Fruit fly (Drosophila melanogaster) whole organism, embryonic: ENCODE measurements around the gene CycE.

ENCODE experiments used
- Ada2b ChIP-seq: fragments of 200-800 bp; sonication (Bioruptor generic); IDR thresholded peaks from 2 replicates; pipeline ENCODE4 v1.3.6; 2022; ENCODE audit warnings: missing biosample characterization, missing genetic modification characterization
- B-H2 ChIP-seq: fragments of 200-800 bp; sonication (Bioruptor generic); optimal IDR thresholded peaks from 2 replicates; lab custom pipeline; 2018; ENCODE audit warnings: missing biosample characterization, mild to moderate bottlenecking, missing genetic modification characterization
- Bgb ChIP-seq: fragments of 200-800 bp; sonication (Bioruptor generic); IDR thresholded peaks from 2 replicates; pipeline ENCODE4 v1.3.6; 2022; ENCODE audit warnings: missing biosample characterization, missing genetic modification characterization; ENCODE audit not compliant: partially characterized antibody
- CG10431 ChIP-seq: fragments of 200-800 bp; sonication (Bioruptor generic); optimal IDR thresholded peaks from 3 replicates; lab custom pipeline; 2018; ENCODE audit warnings: missing biosample characterization, mild to moderate bottlenecking, missing genetic modification characterization
- CG10565 ChIP-seq: fragments of 200-800 bp; sonication (Bioruptor generic); optimal IDR thresholded peaks from 3 replicates; lab custom pipeline; 2016; ENCODE audit warnings: missing biosample characterization, mild to moderate bottlenecking, missing genetic modification characterization
- CG11398 ChIP-seq: fragments of 200-800 bp; sonication (Bioruptor generic); optimal IDR thresholded peaks from 2 replicates; lab custom pipeline; 2016; ENCODE audit warnings: missing biosample characterization, missing genetic modification characterization
- CG13894 ChIP-seq: fragments of 200-800 bp; sonication (Bioruptor generic); optimal IDR thresholded peaks from 3 replicates; lab custom pipeline; 2018; ENCODE audit warnings: missing biosample characterization, mild to moderate bottlenecking, missing genetic modification characterization, moderate library complexity
- CG1529 ChIP-seq: fragments of 200-800 bp; sonication (Bioruptor generic); optimal IDR thresholded peaks from 3 replicates; lab custom pipeline; 2018; ENCODE audit warnings: missing biosample characterization, missing genetic modification characterization
- CG1603 ChIP-seq: fragments of 200-800 bp; sonication (Bioruptor generic); optimal IDR thresholded peaks from 2 replicates; lab custom pipeline; 2019; ENCODE audit warnings: missing biosample characterization, mild to moderate bottlenecking, missing genetic modification characterization, moderate library complexity
- CG33213 ChIP-seq: fragments of 200-800 bp; sonication (Bioruptor generic); optimal IDR thresholded peaks from 3 replicates; lab custom pipeline; 2016; ENCODE audit warnings: missing biosample characterization, missing genetic modification characterization
- CG3407 ChIP-seq: fragments of 200-800 bp; sonication (Bioruptor generic); optimal IDR thresholded peaks from 2 replicates; lab custom pipeline; 2018; ENCODE audit warnings: missing biosample characterization, mild to moderate bottlenecking, missing genetic modification characterization
- CG34376 ChIP-seq: fragments of 200-800 bp; sonication (Bioruptor generic); optimal IDR thresholded peaks from 2 replicates; lab custom pipeline; 2018; ENCODE audit warnings: missing biosample characterization, mild to moderate bottlenecking, missing genetic modification characterization
- CG4820 ChIP-seq: fragments of 200-800 bp; sonication (Bioruptor generic); optimal IDR thresholded peaks from 3 replicates; lab custom pipeline; 2016; ENCODE audit warnings: missing biosample characterization, missing genetic modification characterization
- CG5245 ChIP-seq: fragments of 200-800 bp; sonication (Bioruptor generic); optimal IDR thresholded peaks from 3 replicates; lab custom pipeline; 2016; ENCODE audit warnings: missing biosample characterization, missing genetic modification characterization
- CG6254 ChIP-seq: fragments of 200-800 bp; sonication (Bioruptor generic); optimal IDR thresholded peaks from 3 replicates; lab custom pipeline; 2017; ENCODE audit warnings: mild to moderate bottlenecking, missing biosample characterization, missing genetic modification reagents, missing genetic modification characterization
- CG6791 ChIP-seq: fragments of 200-800 bp; sonication (Bioruptor generic); IDR thresholded peaks from 3 replicates; pipeline ENCODE4 v1.3.6; 2022; ENCODE audit warnings: missing biosample characterization, missing genetic modification characterization; ENCODE audit not compliant: partially characterized antibody
- CoRest ChIP-seq: fragments of 200-800 bp; sonication (Bioruptor generic); optimal IDR thresholded peaks from 3 replicates; lab custom pipeline; 2018; ENCODE audit warnings: missing biosample characterization, mild to moderate bottlenecking, missing genetic modification characterization, moderate library complexity
- HLH4C ChIP-seq: fragments of 200-800 bp; sonication (Bioruptor generic); IDR thresholded peaks from 3 replicates; pipeline ENCODE4 v1.3.6; 2022; ENCODE audit warnings: missing biosample characterization, missing genetic modification characterization; ENCODE audit not compliant: partially characterized antibody
- HLHmδ ChIP-seq: fragments of 200-800 bp; sonication (Bioruptor generic); optimal IDR thresholded peaks from 2 replicates; lab custom pipeline; 2018; ENCODE audit warnings: missing biosample characterization, mild to moderate bottlenecking, missing genetic modification characterization, moderate library complexity
- Max ChIP-seq: fragments of 200-800 bp; sonication (Bioruptor generic); optimal IDR thresholded peaks from 2 replicates; lab custom pipeline; 2016; ENCODE audit warnings: missing biosample characterization, mild to moderate bottlenecking, missing genetic modification characterization
- Meics ChIP-seq: fragments of 200-800 bp; sonication (Bioruptor generic); optimal IDR thresholded peaks from 2 replicates; lab custom pipeline; 2017; ENCODE audit warnings: missing biosample characterization, mild to moderate bottlenecking, missing genetic modification characterization
- Optix ChIP-seq: fragments of 200-800 bp; sonication (Bioruptor generic); IDR thresholded peaks from 3 replicates; pipeline ENCODE4 v1.3.6; 2022; ENCODE audit warnings: missing biosample characterization, missing genetic modification characterization
- Rfx ChIP-seq: fragments of 200-800 bp; sonication (Bioruptor generic); IDR thresholded peaks from 2 replicates; pipeline ENCODE4 v1.3.6; 2022; ENCODE audit warnings: missing biosample characterization, missing genetic modification characterization
- Stat92E ChIP-seq, 3 experiments: fragments of >200 bp in 2 of 3; fragments of 200-800 bp in 1 of 3; sonication (Bioruptor generic) in 1 of 3; optimal IDR thresholded peaks; 2 replicates each; lab custom pipeline; 2017 to 2019; ENCODE audit warnings: missing biosample characterization in 3 of 3, missing genetic modification characterization in 3 of 3, mild to moderate bottlenecking in 1 of 3, moderate library complexity in 1 of 3
- amos ChIP-seq: fragments of 200-800 bp; sonication (Bioruptor generic); IDR thresholded peaks from 2 replicates; pipeline ENCODE4 v1.3.6; 2022; ENCODE audit warnings: missing biosample characterization, missing genetic modification characterization; ENCODE audit not compliant: partially characterized antibody
- bab2 ChIP-seq: fragments of 200-800 bp; sonication (Bioruptor generic); optimal IDR thresholded peaks from 2 replicates; lab custom pipeline; 2016; ENCODE audit warnings: missing biosample characterization, missing genetic modification characterization
- bigmax ChIP-seq: fragments of 200-800 bp; sonication (Bioruptor generic); optimal IDR thresholded peaks from 2 replicates; lab custom pipeline; 2018; ENCODE audit warnings: missing biosample characterization, mild to moderate bottlenecking, missing genetic modification characterization
- cad ChIP-seq: fragments of >200 bp; optimal IDR thresholded peaks from 2 replicates; lab custom pipeline; 2017; ENCODE audit warnings: missing biosample characterization, missing genetic modification characterization
- chif ChIP-seq, 2 experiments: fragments of 200-800 bp; sonication (Bioruptor generic); optimal IDR thresholded peaks; 3 replicates each; lab custom pipeline; 2016; ENCODE audit warnings: missing biosample characterization in 2 of 2, missing genetic modification characterization in 2 of 2
- crp ChIP-seq, 2 experiments: fragments of 200-800 bp; sonication (Bioruptor generic); optimal IDR thresholded peaks; 2 replicates in 1 of 2; 3 replicates in 1 of 2; lab custom pipeline; 2017; ENCODE audit warnings: missing biosample characterization in 2 of 2, missing genetic modification characterization in 2 of 2, mild to moderate bottlenecking in 1 of 2, moderate library complexity in 1 of 2
- emc ChIP-seq: fragments of 200-800 bp; sonication (Bioruptor generic); optimal IDR thresholded peaks from 2 replicates; lab custom pipeline; 2016; ENCODE audit warnings: missing biosample characterization, missing genetic modification characterization
- gt ChIP-seq: fragments of 200-800 bp; sonication (Bioruptor generic); IDR thresholded peaks from 2 replicates; pipeline ENCODE4 v1.3.6; 2022; ENCODE audit warnings: missing biosample characterization, missing genetic modification characterization
- ham ChIP-seq: fragments of 200-800 bp; sonication (Bioruptor generic); IDR thresholded peaks from 2 replicates; pipeline ENCODE4 v1.3.6; 2022; ENCODE audit warnings: missing biosample characterization, missing genetic modification characterization
- hkb ChIP-seq, 2 experiments: fragments of 200-800 bp in 1 of 2; fragments of >200 bp in 1 of 2; sonication (Bioruptor generic) in 1 of 2; IDR thresholded peaks in 1 of 2; optimal IDR thresholded peaks in 1 of 2; 2 replicates each; pipeline versions ENCODE4 v1.3.6 to Lab custom; 2017 to 2022; ENCODE audit warnings: missing biosample characterization in 1 of 2, missing genetic modification characterization in 1 of 2
- jing ChIP-seq: fragments of 200-800 bp; sonication (Bioruptor generic); optimal IDR thresholded peaks from 2 replicates; lab custom pipeline; 2018; ENCODE audit warnings: missing biosample characterization, mild to moderate bottlenecking, missing genetic modification characterization
- jumu ChIP-seq: fragments of 200-800 bp; sonication (Bioruptor generic); optimal IDR thresholded peaks from 3 replicates; lab custom pipeline; 2016; ENCODE audit warnings: missing biosample characterization, missing genetic modification characterization
- mam ChIP-seq: fragments of 200-800 bp; sonication (Bioruptor generic); optimal IDR thresholded peaks from 3 replicates; lab custom pipeline; 2016; ENCODE audit warnings: missing biosample characterization, missing genetic modification characterization
- nom ChIP-seq: fragments of 200-800 bp; sonication (Bioruptor generic); optimal IDR thresholded peaks from 2 replicates; lab custom pipeline; 2017; ENCODE audit warnings: missing biosample characterization, missing genetic modification characterization, mild to moderate bottlenecking, moderate library complexity, missing genetic modification reagents
- otp ChIP-seq: fragments of 200-800 bp; sonication (Bioruptor generic); IDR thresholded peaks from 3 replicates; pipeline ENCODE4, ENCODE4 v1.3.6; 2022; ENCODE audit warnings: missing biosample characterization, missing genetic modification characterization
- pho ChIP-seq: fragments of 200-800 bp; sonication (Bioruptor generic); optimal IDR thresholded peaks from 2 replicates; lab custom pipeline; 2016; ENCODE audit warnings: missing biosample characterization, missing genetic modification characterization
- row ChIP-seq: fragments of 200-800 bp; sonication (Bioruptor generic); IDR thresholded peaks from 3 replicates; pipeline ENCODE4 v1.3.6; 2022; ENCODE audit warnings: missing biosample characterization, missing genetic modification characterization
- seq ChIP-seq: fragments of 200-800 bp; sonication (Bioruptor generic); IDR thresholded peaks from 2 replicates; pipeline ENCODE4 v1.3.6; 2022; ENCODE audit warnings: missing biosample characterization, missing genetic modification characterization
- sqz ChIP-seq: fragments of 200-800 bp; sonication (Bioruptor generic); optimal IDR thresholded peaks from 3 replicates; lab custom pipeline; 2018; ENCODE audit warnings: missing biosample characterization, mild to moderate bottlenecking, missing genetic modification characterization
- sr ChIP-seq: fragments of 200-800 bp; sonication (Bioruptor generic); IDR thresholded peaks from 3 replicates; pipeline ENCODE4 v1.3.6; 2022; ENCODE audit warnings: missing biosample characterization, missing genetic modification characterization
- ssp ChIP-seq: fragments of 200-800 bp; sonication (Bioruptor generic); IDR thresholded peaks from 2 replicates; pipeline ENCODE4 v1.3.6; 2022; ENCODE audit warnings: missing biosample characterization, missing genetic modification characterization
- toy ChIP-seq: fragments of 200-800 bp; sonication (Bioruptor generic); IDR thresholded peaks from 2 replicates; pipeline ENCODE4 v1.3.6; 2022; ENCODE audit warnings: missing biosample characterization, missing genetic modification characterization
- tx ChIP-seq: fragments of 200-800 bp; sonication (Bioruptor generic); optimal IDR thresholded peaks from 2 replicates; lab custom pipeline; 2016; ENCODE audit warnings: missing biosample characterization, missing genetic modification characterization
- yki ChIP-seq: fragments of >200 bp; optimal IDR thresholded peaks from 3 replicates; lab custom pipeline; 2018

Gene CycE

DNA sequence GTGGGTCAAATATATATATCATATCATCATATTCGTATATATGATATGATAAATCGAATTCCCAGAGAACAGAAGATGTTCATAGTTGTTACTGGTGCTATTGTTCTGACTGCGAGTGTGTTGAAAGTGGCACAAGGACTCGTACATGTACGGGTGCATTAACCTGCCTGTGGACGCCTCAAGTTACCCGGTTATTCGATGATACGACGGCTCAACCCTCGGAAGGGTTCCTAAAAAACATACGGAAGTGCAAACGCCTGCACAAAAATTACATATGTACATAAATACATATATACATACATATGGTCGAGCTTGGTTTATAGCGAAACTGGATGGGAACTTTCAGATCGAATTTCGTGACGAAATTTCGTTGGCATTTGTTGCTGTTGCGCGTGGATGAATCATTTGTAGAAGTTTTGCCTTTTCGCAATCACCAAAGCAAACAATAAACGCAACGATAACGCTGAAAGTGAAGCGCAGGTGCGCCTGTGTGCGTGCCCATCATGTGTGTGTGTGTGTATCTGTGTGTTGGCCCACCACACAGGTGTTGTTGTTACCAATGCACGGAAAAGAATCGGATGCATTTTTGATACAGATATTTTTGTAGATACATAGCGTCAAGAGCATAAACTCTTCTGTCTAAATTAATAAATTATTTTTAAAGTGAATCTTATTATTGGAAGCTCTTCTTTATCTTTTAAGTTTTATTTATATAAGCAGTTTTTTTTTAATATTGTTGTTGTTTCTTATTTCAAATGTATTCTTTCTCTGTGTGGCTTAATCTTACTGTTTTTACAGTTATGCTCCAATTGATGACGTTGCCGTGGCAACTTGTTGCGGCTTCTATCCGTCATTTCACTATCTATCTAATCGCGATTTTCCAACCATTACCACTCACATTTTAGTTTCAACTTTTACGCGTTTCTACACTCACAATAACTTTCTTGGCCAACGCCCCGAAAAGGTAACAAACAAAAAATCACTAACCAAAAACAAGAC is 13.8 kb upstream of the CycE start (continued):
- TF ChIP-seq tx (GFP tag; lab: Kevin White, UChicago) = no peak
- no peak for TF ChIP-seq sqz (GFP tag; lab: Kevin White, UChicago)
- TF ChIP-seq sr (GFP tag; lab: Robert Waterston, UW) = no peak
- TF ChIP-seq CG4820 (GFP tag; lab: Kevin White, UChicago) = peak; percentile 70
- no peak for TF ChIP-seq CG34376 (GFP tag; lab: Kevin White, UChicago)
- TF ChIP-seq CG6791 (GFP tag; lab: Robert Waterston, UW) = no peak
- no peak for TF ChIP-seq ham (GFP tag; lab: Robert Waterston, UW)
- peak; percentile 60 for TF ChIP-seq ssp
- TF ChIP-seq otp (GFP tag; lab: Robert Waterston, UW) = peak; percentile 57; the same call in 1 of the 3 replicates
- TF ChIP-seq CG3407 (GFP tag; lab: Kevin White, UChicago) = peak; percentile 72
- TF ChIP-seq CG33213 (GFP tag; lab: Kevin White, UChicago) = peak; percentile 28
- no peak for TF ChIP-seq CG1603 (tag; lab: Kevin White, UChicago)
- TF ChIP-seq Meics (GFP tag; lab: Kevin White, UChicago) = peak; percentile 62
- TF ChIP-seq B-H2 (GFP tag; lab: Kevin White, UChicago) = no peak
- no peak for TF ChIP-seq amos (GFP tag; lab: Robert Waterston, UW)
- TF ChIP-seq CG10565 (GFP tag; lab: Kevin White, UChicago) = no peak
- peak; percentile 75 for TF ChIP-seq CG1529 (GFP tag; lab: Kevin White, UChicago)
- TF ChIP-seq HLHmδ (GFP tag; lab: Kevin White, UChicago) = no peak
- TF ChIP-seq nom (GFP tag; lab: Kevin White, UChicago) = no peak
- peak; percentile 89 for TF ChIP-seq row (GFP tag; lab: Robert Waterston, UW)
- TF ChIP-seq CG11398 (GFP tag; lab: Kevin White, UChicago) = no peak
- peak; percentile 30 to 61 for TF ChIP-seq chif (GFP tag; optimal IDR thresholded peaks at IDR 0.05; lab: Kevin White, UChicago)
- peak; percentile 78 for TF ChIP-seq Ada2b (GFP tag; lab: Robert Waterston, UW)
- TF ChIP-seq cad = no peak
- peak; percentile 64; the same call in 1 of the 2 replicates for TF ChIP-seq Rfx (GFP tag; lab: Robert Waterston, UW)
- TF ChIP-seq Max (GFP tag; lab: Kevin White, UChicago) = peak; percentile 48
- no peak for TF ChIP-seq Stat92E (GFP tag; optimal IDR thresholded peaks at IDR 0.05; lab: Kevin White, UChicago)
- peak; percentile 39; the same call in 1 of the 2 replicates for TF ChIP-seq gt
- peak; percentile 58 for TF ChIP-seq CG5245 (GFP tag; lab: Kevin White, UChicago)
- no peak for TF ChIP-seq Bgb (GFP tag; lab: Robert Waterston, UW)
- TF ChIP-seq emc = no peak
- TF ChIP-seq CG10431 = no peak
- no peak for TF ChIP-seq hkb (optimal IDR thresholded peaks at IDR 0.05; lab: Kevin White, UChicago)
- TF ChIP-seq hkb (GFP tag; IDR thresholded peaks at IDR 0.05; lab: Robert Waterston, UW) = peak; percentile 84
- TF ChIP-seq jing (GFP tag; lab: Kevin White, UChicago) = no peak
- TF ChIP-seq HLH4C = no peak
- TF ChIP-seq jumu (GFP tag; lab: Kevin White, UChicago) = no peak
- no peak for TF ChIP-seq mam (GFP tag; lab: Kevin White, UChicago)
- no peak for TF ChIP-seq toy (GFP tag; lab: Robert Waterston, UW)
- TF ChIP-seq CG13894 (tag; lab: Kevin White, UChicago) = no peak
- TF ChIP-seq pho (GFP tag; lab: Kevin White, UChicago) = no peak
- peak; percentile 82 for TF ChIP-seq seq (GFP tag; lab: Robert Waterston, UW)
- TF ChIP-seq bab2 (GFP tag; lab: Kevin White, UChicago) = peak; percentile 50
- no peak for TF ChIP-seq bigmax (GFP tag; lab: Kevin White, UChicago)
- peak; percentile 78 for TF ChIP-seq CoRest (tag; lab: Kevin White, UChicago)
- peak in 1 of 2 experiments; percentile 3 for TF ChIP-seq crp (GFP tag; optimal IDR thresholded peaks at IDR 0.05; lab: Kevin White, UChicago)
- no peak for TF ChIP-seq yki
- TF ChIP-seq Optix (GFP tag; lab: Robert Waterston, UW) = peak; percentile 45; the same call in 1 of the 3 replicates
- TF ChIP-seq CG6254 (GFP tag; lab: Kevin White, UChicago) = peak; percentile 72
